Worm (Caenorhabditis elegans) whole organism, young adult: ENCODE results near the gene C01G5.3.

ENCODE experiments used
- T07F8.4 ChIP-seq: sonication (generic microtip); optimal IDR thresholded peaks from 2 replicates; lab custom pipeline; 2016; ENCODE audit warnings: mild to moderate bottlenecking, missing genetic modification characterization, moderate library complexity, missing compliant biosample characterization
- cebp-1 ChIP-seq, 2 experiments: fragments of 200-800 bp in 1 of 2; sonication (Bioruptor generic) in 1 of 2; sonication (generic microtip) in 1 of 2; IDR thresholded peaks in 1 of 2; optimal IDR thresholded peaks in 1 of 2; 2 replicates each; pipeline versions ENCODE4 v1.3.6 to Lab custom; 2017 to 2022; ENCODE audit warnings: missing compliant biosample characterization in 2 of 2, missing genetic modification characterization in 2 of 2, mild to moderate bottlenecking in 1 of 2, missing genetic modification reagents in 1 of 2, moderate library complexity in 1 of 2
- die-1 ChIP-seq: sonication (generic microtip); optimal IDR thresholded peaks from 2 replicates; lab custom pipeline; 2016; ENCODE audit warnings: missing genotype, mild to moderate bottlenecking, missing genetic modification characterization, missing compliant biosample characterization
- efl-1 ChIP-seq: fragments of 150-350 bp; optimal IDR thresholded peaks from 2 replicates; lab custom pipeline; 2014; ENCODE audit warnings: missing biosample characterization, missing genetic modification reagents, missing genetic modification characterization
- snpc-4 ChIP-seq, 5 experiments: fragments of 150-350 bp in 1 of 5; sonication (generic microtip) in 4 of 5; optimal IDR thresholded peaks; 2 replicates each; lab custom pipeline; 2014 to 2018; ENCODE audit warnings: missing genetic modification characterization in 5 of 5, missing biosample characterization in 3 of 5, antibody characterized with exemption in 2 of 5, mild to moderate bottlenecking in 2 of 5, missing compliant biosample characterization in 2 of 5, missing genotype in 2 of 5, moderate library complexity in 2 of 5, missing genetic modification reagents in 1 of 5
- sptf-2 ChIP-seq: fragments of 200-800 bp; sonication (Bioruptor generic); optimal IDR thresholded peaks from 2 replicates; lab custom pipeline; 2018; ENCODE audit warnings: mild to moderate bottlenecking, missing genetic modification characterization, missing compliant biosample characterization

DNA sequence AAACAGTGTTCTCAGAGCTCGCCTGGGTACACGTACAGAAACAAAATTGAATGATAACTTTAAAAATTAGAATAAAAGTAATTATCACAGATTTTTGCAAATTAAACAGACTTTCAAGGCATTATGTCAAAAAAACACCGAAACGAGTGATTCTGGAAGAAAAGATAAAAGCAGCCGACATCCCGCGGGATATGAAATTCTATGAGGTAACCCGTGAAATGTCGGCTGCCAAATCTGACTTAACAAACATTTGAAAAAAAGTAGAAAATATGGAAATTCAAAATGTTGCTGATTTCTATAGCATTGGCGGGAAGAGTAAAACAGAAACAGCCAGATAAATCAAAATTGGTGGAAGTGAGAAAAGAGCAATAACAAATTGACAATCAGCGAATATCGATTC, 29.6 kb downstream of the C01G5.3 start:
- TF ChIP-seq sptf-2 (no peak), die-1 (tag; lab: Kevin White, UChicago) (no peak), efl-1 (GFP tag; lab: Kevin White, UChicago) (no peak), snpc-4 (GFP tag; optimal IDR thresholded peaks at IDR 0.05; lab: Kevin White, UChicago) (peak; percentile 47), snpc-4 (tag; optimal IDR thresholded peaks at IDR 0.05; lab: Kevin White, UChicago) (peak; percentile 3 to 76 (median 66)), cebp-1 (GFP tag; IDR thresholded peaks at IDR 0.05; lab: Robert Waterston, UW) (no peak), cebp-1 (tag; optimal IDR thresholded peaks at IDR 0.05; lab: Kevin White, UChicago) (no peak), T07F8.4 (tag; lab: Kevin White, UChicago) (no peak)
